Worm (Caenorhabditis elegans): Measurements from ENCODE around the gene F42D1.4.

ce11 chrX:14773238-14773637, 33.8 kb upstream of the F42D1.4 start, which contains the start of gene unc-3:
- TF ChIP-seq tbx-37 (GFP tag; conservative IDR thresholded peaks at IDR 0.05) (no peak), tbx-11 (GFP tag; IDR thresholded peaks at IDR 0.05) (no peak), flt-1 (GFP tag; IDR thresholded peaks at IDR 0.05) (no peak), ceh-13 (GFP tag; optimal IDR thresholded peaks at IDR 0.05) (no peak)
